Worm (Caenorhabditis elegans) whole organism, L4 larva: ENCODE results near the gene idpc-2.

ENCODE experiments used
- T26A8.4 ChIP-seq: fragments of 200-800 bp; sonication (Bioruptor generic); IDR thresholded peaks from 2 replicates; pipeline ENCODE4 v1.3.6; 2022; ENCODE audit warnings: missing genetic modification characterization, missing compliant biosample characterization
- Y5F2A.4 ChIP-seq: fragments of 200-800 bp; sonication (Bioruptor generic); optimal IDR thresholded peaks from 2 replicates; lab custom pipeline; 2018; ENCODE audit warnings: mild to moderate bottlenecking, missing genetic modification characterization, missing compliant biosample characterization
- ZK337.2 ChIP-seq: fragments of 200-800 bp; sonication (Bioruptor generic); IDR thresholded peaks from 2 replicates; pipeline ENCODE4 v1.3.6; 2022; ENCODE audit warnings: missing genetic modification reagents, missing genetic modification characterization, missing compliant biosample characterization
- ZK546.5 ChIP-seq, 2 experiments: sonication (generic microtip); optimal IDR thresholded peaks; 2 replicates each; lab custom pipeline; 2017; ENCODE audit warnings: missing biosample characterization in 2 of 2, missing genetic modification characterization in 2 of 2
- ama-1 ChIP-seq: fragments of 150-350 bp; optimal IDR thresholded peaks from 2 replicates; lab custom pipeline; 2014; ENCODE audit warnings: inconsistent platforms, mixed read lengths
- attf-4 ChIP-seq: sonication (generic microtip); optimal IDR thresholded peaks from 3 replicates; lab custom pipeline; 2017; ENCODE audit warnings: missing biosample characterization, missing genetic modification characterization
- ceh-20 ChIP-seq: fragments of 200-800 bp; sonication (Bioruptor generic); IDR thresholded peaks from 2 replicates; pipeline ENCODE4 v1.3.6; 2022; ENCODE audit warnings: missing genetic modification reagents, missing genetic modification characterization, missing compliant biosample characterization
- ceh-28 ChIP-seq: fragments of 150-350 bp; optimal IDR thresholded peaks from 2 replicates; lab custom pipeline; 2014; ENCODE audit warnings: missing biosample characterization, missing genetic modification reagents, missing genetic modification characterization
- ceh-32 ChIP-seq: sonication (generic microtip); optimal IDR thresholded peaks from 2 replicates; lab custom pipeline; 2016; ENCODE audit warnings: mild to moderate bottlenecking, missing genetic modification characterization, missing compliant biosample characterization; ENCODE audit not compliant: poor library complexity
- ceh-44 ChIP-seq: fragments of 200-800 bp; sonication (Bioruptor generic); IDR thresholded peaks from 2 replicates; pipeline ENCODE4 v1.3.6; 2022; ENCODE audit warnings: missing genetic modification reagents, missing genetic modification characterization, missing compliant biosample characterization
- ceh-82 ChIP-seq: sonication (generic microtip); optimal IDR thresholded peaks from 2 replicates; lab custom pipeline; 2017; ENCODE audit warnings: missing biosample characterization, missing genetic modification characterization
- ctbp-1 ChIP-seq: fragments of 200-800 bp; sonication (Bioruptor generic); IDR thresholded peaks from 2 replicates; pipeline ENCODE4 v1.3.6; 2022; ENCODE audit warnings: missing genetic modification reagents, missing genetic modification characterization, missing compliant biosample characterization
- daf-12 ChIP-seq: fragments of 150-350 bp; optimal IDR thresholded peaks from 2 replicates; lab custom pipeline; 2014; ENCODE audit warnings: missing biosample characterization, missing genetic modification reagents, missing genetic modification characterization
- daf-16 ChIP-seq, 3 experiments: sonication (generic microtip); optimal IDR thresholded peaks; 2 replicates each; lab custom pipeline; 2016 to 2017; ENCODE audit warnings: missing genetic modification characterization in 3 of 3, missing genetic modification reagents in 3 of 3, mild to moderate bottlenecking in 2 of 3, missing compliant biosample characterization in 2 of 3, missing biosample characterization in 1 of 3, moderate library complexity in 1 of 3
- daf-8 ChIP-seq: fragments of 200-800 bp; sonication (Bioruptor generic); IDR thresholded peaks from 2 replicates; pipeline ENCODE4 v1.3.6; 2022; ENCODE audit warnings: missing genetic modification characterization, missing compliant biosample characterization
- dmd-6 ChIP-seq: fragments of 200-800 bp; sonication (Bioruptor generic); IDR thresholded peaks from 2 replicates; pipeline ENCODE4 v1.3.6; 2022; ENCODE audit warnings: missing genetic modification reagents, missing genetic modification characterization, missing compliant biosample characterization
- dpl-1 ChIP-seq: fragments of 150-350 bp; optimal IDR thresholded peaks from 2 replicates; lab custom pipeline; 2014; ENCODE audit warnings: missing biosample characterization, missing genetic modification reagents, missing genetic modification characterization
- duxl-1 ChIP-seq: sonication (generic microtip); optimal IDR thresholded peaks from 2 replicates; lab custom pipeline; 2016; ENCODE audit warnings: mild to moderate bottlenecking, missing genetic modification characterization, moderate library complexity, missing compliant biosample characterization; ENCODE audit not compliant: poor library complexity
- egl-43 ChIP-seq: fragments of 200-800 bp; sonication (Bioruptor generic); IDR thresholded peaks from 2 replicates; pipeline ENCODE4 v1.3.6; 2022; ENCODE audit warnings: missing genetic modification reagents, missing genetic modification characterization, missing compliant biosample characterization
- fos-1 ChIP-seq: fragments of 150-350 bp; optimal IDR thresholded peaks from 2 replicates; lab custom pipeline; 2014; ENCODE audit warnings: missing biosample characterization, missing genetic modification characterization
- gei-8 ChIP-seq: fragments of 200-800 bp; sonication (Bioruptor generic); optimal IDR thresholded peaks from 2 replicates; lab custom pipeline; 2018; ENCODE audit warnings: mild to moderate bottlenecking, missing genetic modification characterization, missing compliant biosample characterization
- hmg-1.1 ChIP-seq: fragments of 200-800 bp; sonication (Bioruptor generic); IDR thresholded peaks from 2 replicates; pipeline ENCODE4 v1.3.6; 2022; ENCODE audit warnings: missing genetic modification reagents, missing genetic modification characterization, missing compliant biosample characterization
- lin-13 ChIP-seq: fragments of 150-350 bp; optimal IDR thresholded peaks from 2 replicates; lab custom pipeline; 2014; ENCODE audit warnings: missing biosample characterization, missing genetic modification reagents, missing genetic modification characterization
- lir-3 ChIP-seq: sonication (generic microtip); optimal IDR thresholded peaks from 2 replicates; lab custom pipeline; 2016; ENCODE audit warnings: mild to moderate bottlenecking, missing genetic modification characterization, missing compliant biosample characterization
- lsy-2 ChIP-seq, 2 experiments: fragments of 150-350 bp in 1 of 2; sonication (generic microtip) in 1 of 2; optimal IDR thresholded peaks; 2 replicates each; lab custom pipeline; 2014 to 2017; ENCODE audit warnings: missing biosample characterization in 2 of 2, missing genetic modification characterization in 2 of 2
- mdt-29 ChIP-seq: fragments of 200-800 bp; sonication (Bioruptor generic); IDR thresholded peaks from 2 replicates; pipeline ENCODE4 v1.3.6; 2022; ENCODE audit warnings: missing genetic modification reagents, missing genetic modification characterization, missing compliant biosample characterization
- mep-1 ChIP-seq: fragments of 150-350 bp; sonication (generic microtip); optimal IDR thresholded peaks from 3 replicates; lab custom pipeline; 2014; ENCODE audit warnings: missing biosample characterization, missing genetic modification characterization
- mxl-3 ChIP-seq: fragments of 200-800 bp; sonication (Bioruptor generic); optimal IDR thresholded peaks from 2 replicates; lab custom pipeline; 2018; ENCODE audit warnings: mild to moderate bottlenecking, missing genetic modification characterization, missing compliant biosample characterization
- nhr-11 ChIP-seq: fragments of 150-350 bp; optimal IDR thresholded peaks from 2 replicates; lab custom pipeline; 2014; ENCODE audit warnings: missing biosample characterization, missing genetic modification characterization
- nhr-111 ChIP-seq: fragments of 200-800 bp; sonication (Bioruptor generic); optimal IDR thresholded peaks from 2 replicates; lab custom pipeline; 2018; ENCODE audit warnings: mild to moderate bottlenecking, missing genetic modification characterization, missing compliant biosample characterization
- nhr-25 ChIP-seq: sonication (generic microtip); optimal IDR thresholded peaks from 2 replicates; lab custom pipeline; 2017; ENCODE audit warnings: missing genetic modification characterization, mild to moderate bottlenecking, missing compliant biosample characterization, antibody characterized with exemption, moderate library complexity, borderline replicate concordance; ENCODE audit not compliant: insufficient read depth
- nhr-28 ChIP-seq: fragments of 150-350 bp; optimal IDR thresholded peaks from 2 replicates; lab custom pipeline; 2014; ENCODE audit warnings: missing biosample characterization, missing genetic modification characterization
- nhr-41 ChIP-seq: fragments of 200-800 bp; sonication (Bioruptor generic); IDR thresholded peaks from 2 replicates; pipeline ENCODE4 v1.3.6; 2022; ENCODE audit warnings: missing genetic modification reagents, missing genetic modification characterization, missing compliant biosample characterization
- pqm-1 ChIP-seq: sonication (generic microtip); optimal IDR thresholded peaks from 2 replicates; lab custom pipeline; 2017; ENCODE audit warnings: missing biosample characterization, missing genetic modification characterization
- saeg-2 ChIP-seq: fragments of 200-800 bp; sonication (Bioruptor generic); IDR thresholded peaks from 2 replicates; pipeline ENCODE4 v1.3.6; 2022; ENCODE audit warnings: missing genetic modification reagents, missing genetic modification characterization, missing compliant biosample characterization
- sdz-12 ChIP-seq: fragments of 200-800 bp; sonication (Bioruptor generic); optimal IDR thresholded peaks from 2 replicates; lab custom pipeline; 2018; ENCODE audit warnings: mild to moderate bottlenecking, missing genetic modification characterization, missing compliant biosample characterization
- set-16 ChIP-seq: fragments of 200-800 bp; sonication (Bioruptor generic); IDR thresholded peaks from 2 replicates; pipeline ENCODE4 v1.3.6; 2022; ENCODE audit warnings: missing genetic modification reagents, missing genetic modification characterization, missing compliant biosample characterization
- snpc-1.2 ChIP-seq: fragments of 200-800 bp; sonication (Bioruptor generic); IDR thresholded peaks from 2 replicates; pipeline ENCODE4 v1.3.6; 2022; ENCODE audit warnings: missing genetic modification reagents, missing genetic modification characterization, missing compliant biosample characterization
- spr-1 ChIP-seq: sonication (generic microtip); optimal IDR thresholded peaks from 2 replicates; lab custom pipeline; 2016; ENCODE audit warnings: mild to moderate bottlenecking, missing genetic modification characterization, missing compliant biosample characterization
- tag-97 ChIP-seq: fragments of 200-800 bp; sonication (Bioruptor generic); IDR thresholded peaks from 2 replicates; pipeline ENCODE4 v1.3.6; 2022; ENCODE audit warnings: missing genetic modification characterization, missing compliant biosample characterization
- tra-1 ChIP-seq: fragments of 200-800 bp; sonication (Bioruptor generic); IDR thresholded peaks from 2 replicates; pipeline ENCODE4 v1.3.6; 2022; ENCODE audit warnings: missing genetic modification reagents, missing genetic modification characterization, missing compliant biosample characterization
- unc-130 ChIP-seq: sonication (generic microtip); optimal IDR thresholded peaks from 2 replicates; lab custom pipeline; 2016; ENCODE audit warnings: missing genetic modification reagents, missing genetic modification characterization, missing compliant biosample characterization
- vab-7 ChIP-seq: fragments of 200-800 bp; sonication (Bioruptor generic); IDR thresholded peaks from 2 replicates; pipeline ENCODE4 v1.3.6; 2022; ENCODE audit warnings: missing genetic modification reagents, missing genetic modification characterization, missing compliant biosample characterization
- zfp-2 ChIP-seq: sonication (generic microtip); optimal IDR thresholded peaks from 2 replicates; lab custom pipeline; 2016; ENCODE audit warnings: mild to moderate bottlenecking, missing genetic modification characterization, missing compliant biosample characterization
- zip-11 ChIP-seq: fragments of 200-800 bp; sonication (Bioruptor generic); IDR thresholded peaks from 2 replicates; pipeline ENCODE4 v1.3.6; 2022; ENCODE audit warnings: missing genetic modification characterization, missing compliant biosample characterization
- ztf-11 ChIP-seq: fragments of 150-350 bp; optimal IDR thresholded peaks from 2 replicates; lab custom pipeline; 2014; ENCODE audit warnings: missing biosample characterization, missing genetic modification characterization

Gene idpc-2

ce11 chrV:8667230-8668021, 46.3 kb upstream of the idpc-2 start (continued):
- peak in 1 of 2 experiments; percentile 39 for TF ChIP-seq daf-16 (GFP tag; optimal IDR thresholded peaks at IDR 0.05; lab: Kevin White, UChicago)
- TF ChIP-seq daf-16 (tag; optimal IDR thresholded peaks at IDR 0.05; lab: Kevin White, UChicago): no peak
- TF ChIP-seq, all 104 proteins: peak for 7

- 0 out of 2 replicates have a peak, but pooled peaks have one; percentile 9 for TF ChIP-seq dmd-6 (GFP tag; lab: Robert Waterston, UW)
- no peak for TF ChIP-seq hmg-1.1 (GFP tag; lab: Robert Waterston, UW)
Measured at ce11 chrV:8665765-8666164, 44.7 kb upstream of the idpc-2 start, which contains the start of gene ZC190.4. ZC190.4 (plus strand) TSS chrV:8666065.

- TF ChIP-seq gei-8 (GFP tag; lab: Kevin White, UChicago) (no peak), vab-7 (GFP tag; lab: Robert Waterston, UW) (no peak), snpc-1.2 (GFP tag; lab: Robert Waterston, UW) (no peak), zfp-2 (tag; lab: Kevin White, UChicago) (no peak), attf-4 (tag; lab: Kevin White, UChicago) (no peak), unc-130 (no peak), set-16 (GFP tag; lab: Robert Waterston, UW) (peak; percentile 40), tra-1 (no peak), dpl-1 (GFP tag; lab: Kevin White, UChicago) (no peak), nhr-11 (no peak), dmd-6 (GFP tag; lab: Robert Waterston, UW) (no peak), mep-1 (tag; lab: Kevin White, UChicago) (peak; percentile 17), T26A8.4 (GFP tag; lab: Robert Waterston, UW) (no peak), ceh-82 (tag; lab: Kevin White, UChicago) (no peak), ceh-32 (tag; lab: Kevin White, UChicago) (no peak), nhr-111 (GFP tag; lab: Kevin White, UChicago) (no peak), ama-1 (lab: Kevin White, UChicago) (no peak), nhr-25 (no peak), lsy-2 (tag; optimal IDR thresholded peaks at IDR 0.05; lab: Kevin White, UChicago) (peak in 1 of 2 experiments; percentile 28), spr-1 (no peak), lir-3 (tag; lab: Kevin White, UChicago) (no peak), ceh-44 (no peak), ZK546.5 (tag; optimal IDR thresholded peaks at IDR 0.05; lab: Kevin White, UChicago) (no peak), pqm-1 (tag; lab: Kevin White, UChicago) (no peak), tag-97 (GFP tag; lab: Robert Waterston, UW) (no peak), lin-13 (GFP tag; lab: Kevin White, UChicago) (no peak), egl-43 (GFP tag; lab: Robert Waterston, UW) (0 out of 2 replicates have a peak, but pooled peaks have one; percentile 45), ceh-20 (GFP tag; lab: Robert Waterston, UW) (no peak), ZK337.2 (no peak), fos-1 (tag; lab: Kevin White, UChicago) (no peak), nhr-28 (no peak), nhr-41 (GFP tag; lab: Robert Waterston, UW) (no peak), zip-11 (GFP tag; lab: Robert Waterston, UW) (no peak), Y5F2A.4 (GFP tag; lab: Kevin White, UChicago) (no peak), ztf-11 (tag; lab: Kevin White, UChicago) (no peak), duxl-1 (tag; lab: Kevin White, UChicago) (peak; percentile 3), ctbp-1 (GFP tag; lab: Robert Waterston, UW) (no peak), saeg-2 (no peak), ceh-28 (tag; lab: Kevin White, UChicago) (no peak), mdt-29 (no peak), sdz-12 (GFP tag; lab: Kevin White, UChicago) (no peak), daf-8 (GFP tag; lab: Robert Waterston, UW) (no peak), mxl-3 (GFP tag; lab: Kevin White, UChicago) (no peak), daf-12 (tag; lab: Kevin White, UChicago) (no peak)
Measured at ce11 chrV:8663023-8663422, 41.9 kb upstream of the idpc-2 start.
